Worm (Caenorhabditis elegans): ENCODE results near the gene F53E10.5.
"Not testable (repeated sequence)": the region's sequence is repeated elsewhere in the genome, so short reads cannot be mapped to it uniquely, and the experiment has no call there.

F53E10.5 gene

ce11 chrV:2634783-2635569, 36.2 kb upstream of the F53E10.5 start:
- TF ChIP-seq attf-6 (GFP tag; IDR thresholded peaks at IDR 0.05) (peak; percentile 42), snpc-4 (tag; optimal IDR thresholded peaks at IDR 0.05) (peak in 2 of 4 experiments; percentile 19 to 53), madf-6 (GFP tag; IDR thresholded peaks at IDR 0.05) (peak; percentile 22), mcd-1 (GFP tag; IDR thresholded peaks at IDR 0.05) (peak; percentile 45; the same call in 1 of the 2 replicates), lin-26 (GFP tag; IDR thresholded peaks at IDR 0.05) (peak; percentile 89), zfh-2 (GFP tag; conservative IDR thresholded peaks at IDR 0.05) (peak; percentile 80), Y56A3A.18 (GFP tag; IDR thresholded peaks at IDR 0.05) (0 out of 2 replicates have a peak, but pooled peaks have one; percentile 9), ekl-4 (GFP tag; IDR thresholded peaks at IDR 0.05) (peak; percentile 51; the same call in 1 of the 2 replicates), egrh-3 (GFP tag; IDR thresholded peaks at IDR 0.05) (peak; percentile 99), D2030.7 (GFP tag; IDR thresholded peaks at IDR 0.05) (peak; percentile 44), aptf-3 (GFP tag; IDR thresholded peaks at IDR 0.05) (0 out of 2 replicates have a peak, but pooled peaks have one; percentile 77), hsf-1 (GFP tag; IDR thresholded peaks at IDR 0.05) (peak; percentile 31; the same call in 1 of the 2 replicates), ztf-25 (GFP tag; IDR thresholded peaks at IDR 0.05) (0 out of 2 replicates have a peak, but pooled peaks have one; percentile 6), pbrm-1 (GFP tag; IDR thresholded peaks at IDR 0.05) (peak; percentile 17; the same call in 1 of the 2 replicates), F33H1.4 (GFP tag; IDR thresholded peaks at IDR 0.05) (peak; percentile 9; the same call in 1 of the 2 replicates), hmg-1.2 (GFP tag; IDR thresholded peaks at IDR 0.05) (peak; percentile 26; the same call in 1 of the 2 replicates), aptf-2 (GFP tag; conservative IDR thresholded peaks at IDR 0.05) (peak; percentile 77; the same call in 1 of the 2 replicates)
- TF ChIP-seq snpc-4 (GFP tag; optimal IDR thresholded peaks at IDR 0.05), result not testable (repeated sequence)

- TF ChIP-seq dpff-1 (tag; optimal IDR thresholded peaks at IDR 0.05); sea-2 (GFP tag; IDR thresholded peaks at IDR 0.05); nhr-120 (GFP tag; IDR thresholded peaks at IDR 0.05): not testable (repeated sequence)
These were observed 26.6 kb upstream of the F53E10.5 start, which contains the start of gene sknr-1 for ce11 chrV:2625360-2625759. sknr-1 (minus strand) TSS chrV:2625460.

DNA sequence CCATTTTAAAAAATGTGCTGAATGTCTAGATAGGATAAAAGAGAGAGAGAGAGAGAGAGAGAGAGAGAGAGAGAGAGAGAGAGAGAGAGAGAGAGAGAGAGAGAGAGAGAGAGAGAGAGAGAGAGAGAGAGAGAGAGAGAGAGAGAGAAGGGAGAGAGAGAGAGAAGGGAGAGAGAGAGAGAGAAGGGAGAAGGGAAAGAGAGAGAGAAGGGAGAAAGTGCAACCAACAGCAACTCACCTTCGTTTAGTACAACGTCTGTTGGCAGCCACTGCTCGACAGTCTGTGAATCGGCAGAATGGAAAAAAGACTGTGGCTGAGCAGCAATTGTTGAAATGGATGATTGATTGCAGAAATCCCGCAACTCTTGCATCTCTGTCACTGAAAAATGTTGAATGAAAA, 25.0 kb upstream of the F53E10.5 start:
- peak; percentile 58; the same call in 1 of the 2 replicates for TF ChIP-seq zfh-2 (GFP tag; conservative IDR thresholded peaks at IDR 0.05)
- TF ChIP-seq F55B11.4 (tag; optimal IDR thresholded peaks at IDR 0.05; ENCODE audit: borderline replicate concordance, insufficient read depth), result no peak
- no peak for TF ChIP-seq madf-3 (GFP tag; IDR thresholded peaks at IDR 0.05)
- TF ChIP-seq unc-130 (GFP tag; optimal IDR thresholded peaks at IDR 0.05), result no peak

DNA sequence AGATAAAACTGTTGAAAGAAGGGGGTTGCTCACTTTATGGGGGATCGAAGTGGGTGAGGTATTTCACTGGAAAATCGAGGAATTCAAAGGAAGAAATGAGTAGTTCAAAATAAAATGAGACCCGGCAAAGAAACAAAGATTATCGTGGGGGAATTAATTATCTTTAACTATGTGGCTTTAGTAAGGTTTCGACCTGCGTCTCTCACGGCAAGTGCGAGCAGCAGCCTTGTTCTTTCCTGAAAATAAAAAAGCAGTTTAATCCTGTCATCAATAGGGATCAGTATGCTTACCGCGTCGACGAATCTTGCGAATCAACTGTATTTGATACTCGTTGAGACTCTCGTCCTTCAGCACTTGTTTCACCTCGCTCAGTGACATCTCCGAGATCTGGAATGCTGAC, 23.1 kb upstream of the F53E10.5 start, which contains the start of gene srh-271:
srh-271 (minus strand) TSS at position 101 of the 400 bp plus-strand sequence.
- TF ChIP-seq Y53F4B.3 (GFP tag; IDR thresholded peaks at IDR 0.05) (no peak), unc-130 (GFP tag; optimal IDR thresholded peaks at IDR 0.05) (no peak), unc-62 (GFP tag; optimal IDR thresholded peaks at IDR 0.05) (no peak), efl-1 (GFP tag; optimal IDR thresholded peaks at IDR 0.05) (no peak), aptf-2 (GFP tag; conservative IDR thresholded peaks at IDR 0.05) (no peak), F37B4.10 (GFP tag; IDR thresholded peaks at IDR 0.05) (no peak), ets-4 (GFP tag; optimal IDR thresholded peaks at IDR 0.05) (no peak), D2030.7 (GFP tag; IDR thresholded peaks at IDR 0.05) (no peak), zim-3 (tag; optimal IDR thresholded peaks at IDR 0.05) (no peak), Y53G8AR.9 (GFP tag; conservative IDR thresholded peaks at IDR 0.05) (no peak)
